Worm (Caenorhabditis elegans): ENCODE data around the gene F31E3.12.

The F31E3.12 gene

DNA sequence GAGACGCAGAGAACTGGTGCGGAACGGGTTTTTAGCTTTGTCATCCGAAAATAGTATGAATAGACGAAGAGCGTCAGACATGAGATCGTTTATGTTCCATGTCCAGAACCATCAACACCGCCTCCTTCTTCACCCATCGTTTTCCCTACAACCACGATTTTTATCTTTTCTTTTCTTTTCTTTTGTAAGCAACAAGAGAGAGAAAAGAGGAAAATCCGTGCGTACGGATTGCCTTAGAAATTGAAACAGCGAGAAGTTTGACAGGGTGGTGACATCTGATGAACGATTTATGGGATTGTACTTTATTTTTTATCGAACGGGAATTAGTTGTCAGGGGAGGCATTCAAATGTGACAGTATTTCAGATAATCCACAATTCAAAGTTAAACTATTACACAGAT lies 23.4 kb upstream of the F31E3.12 start, which contains the start of gene abu-13:
Gene abu-13 (minus strand): TSS at position 152 of the 400 bp plus-strand sequence.
- no peak for TF ChIP-seq sea-1 (GFP tag; conservative IDR thresholded peaks at IDR 0.05)
- no peak for TF ChIP-seq tra-4 (tag; optimal IDR thresholded peaks at IDR 0.05)
- no peak for TF ChIP-seq flt-1 (GFP tag; IDR thresholded peaks at IDR 0.05)
- TF ChIP-seq pes-1 (GFP tag; IDR thresholded peaks at IDR 0.05) = no peak
- TF ChIP-seq ets-7 (tag; optimal IDR thresholded peaks at IDR 0.05) = no peak
- TF ChIP-seq hnd-1 (tag; optimal IDR thresholded peaks at IDR 0.05) = no peak
- TF ChIP-seq tbx-37 (GFP tag; conservative IDR thresholded peaks at IDR 0.05) = no peak
- TF ChIP-seq tbx-11 (GFP tag; IDR thresholded peaks at IDR 0.05) = no peak
- no peak for TF ChIP-seq ceh-36 (tag; optimal IDR thresholded peaks at IDR 0.05)
- no peak for TF ChIP-seq ceh-13 (GFP tag; optimal IDR thresholded peaks at IDR 0.05)
- no peak for TF ChIP-seq F13C5.2 (tag; optimal IDR thresholded peaks at IDR 0.05)
- no peak for TF ChIP-seq hmg-4 (GFP tag; optimal IDR thresholded peaks at IDR 0.05)

DNA sequence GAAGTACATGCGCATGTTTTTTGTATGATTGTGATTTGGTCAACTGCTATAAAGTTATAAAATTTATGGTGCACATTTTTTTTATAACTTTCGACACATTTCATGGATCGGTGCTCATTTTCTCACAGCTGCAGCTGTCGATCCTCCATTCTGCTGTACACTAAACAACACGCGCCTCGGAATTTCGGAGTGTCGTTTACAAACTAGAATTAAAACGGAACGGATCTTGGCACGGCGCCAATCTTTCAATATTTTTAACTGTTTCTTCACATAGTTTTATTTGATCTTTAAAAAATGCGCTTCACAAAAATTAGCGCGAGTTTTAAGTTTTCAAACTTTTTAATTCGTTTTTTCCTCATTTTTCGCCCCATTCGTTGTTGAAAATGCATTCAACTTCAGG lies 22.8 kb upstream of the F31E3.12 start, which contains the start of gene let-711:
Gene let-711 (plus strand): TSS at position 337 of the 400 bp plus-strand sequence.
- no peak for TF ChIP-seq tra-4 (tag; optimal IDR thresholded peaks at IDR 0.05)
- TF ChIP-seq hnd-1 (tag; optimal IDR thresholded peaks at IDR 0.05) = no peak
- no peak for TF ChIP-seq hmbx-1 (tag; optimal IDR thresholded peaks at IDR 0.05)
- no peak for TF ChIP-seq F13C5.2 (tag; optimal IDR thresholded peaks at IDR 0.05)
- no peak for TF ChIP-seq ceh-13 (GFP tag; optimal IDR thresholded peaks at IDR 0.05)
- no peak for TF ChIP-seq flt-1 (GFP tag; IDR thresholded peaks at IDR 0.05)
- no peak for TF ChIP-seq ceh-36 (tag; optimal IDR thresholded peaks at IDR 0.05)
- no peak for TF ChIP-seq pes-1 (GFP tag; IDR thresholded peaks at IDR 0.05)
- no peak for TF ChIP-seq sea-1 (GFP tag; conservative IDR thresholded peaks at IDR 0.05)
- TF ChIP-seq ets-7 (tag; optimal IDR thresholded peaks at IDR 0.05) = no peak
- TF ChIP-seq scrt-1 (GFP tag; IDR thresholded peaks at IDR 0.05) = no peak
- no peak for TF ChIP-seq B0310.2 (tag; optimal IDR thresholded peaks at IDR 0.05)
- TF ChIP-seq tbx-11 (GFP tag; IDR thresholded peaks at IDR 0.05) = no peak
- no peak for TF ChIP-seq tbx-37 (GFP tag; conservative IDR thresholded peaks at IDR 0.05)
- no peak for TF ChIP-seq hmg-4 (GFP tag; optimal IDR thresholded peaks at IDR 0.05)
- TF ChIP-seq ama-1 (optimal IDR thresholded peaks at IDR 0.05) = no peak

DNA sequence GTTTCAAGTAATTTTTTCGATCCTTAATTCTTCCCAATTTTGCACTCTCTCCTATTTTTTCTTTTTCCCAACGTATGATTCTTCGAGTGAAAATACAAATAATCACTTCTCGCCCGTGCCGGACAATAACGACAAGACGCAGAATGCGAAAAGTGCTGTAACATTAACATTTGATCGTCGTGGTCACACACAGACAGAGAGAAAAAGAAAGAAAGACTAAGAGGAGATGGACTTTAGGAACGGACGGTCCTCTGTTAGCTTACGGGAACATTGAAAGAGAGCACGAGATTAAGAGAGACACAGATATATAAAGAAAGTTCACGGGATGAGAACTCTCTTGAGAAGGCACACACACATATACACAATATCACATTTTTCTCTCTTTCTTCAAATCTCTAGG lies 21.3 kb upstream of the F31E3.12 start:
- TF ChIP-seq tbx-37 (GFP tag; conservative IDR thresholded peaks at IDR 0.05) (no peak), sea-1 (GFP tag; conservative IDR thresholded peaks at IDR 0.05) (no peak)

DNA sequence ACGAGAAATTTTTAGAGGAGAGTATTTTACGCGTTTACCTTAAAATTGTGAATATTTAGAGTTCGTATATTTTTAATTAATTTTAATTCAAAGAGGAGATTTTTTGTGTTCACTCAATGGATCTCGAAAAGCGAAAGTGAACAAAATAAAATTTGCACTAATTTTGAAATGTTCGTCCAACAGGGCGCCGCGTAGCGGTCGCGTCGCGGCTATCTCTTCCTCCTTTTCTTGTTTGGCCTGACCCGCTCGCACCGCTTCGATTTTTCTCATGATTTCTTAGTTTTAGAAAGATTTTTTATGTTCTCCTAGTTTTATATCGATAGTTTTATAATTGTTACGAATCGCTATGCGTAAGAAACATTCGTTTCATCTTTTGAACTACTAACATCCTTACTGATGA lies 17.8 kb upstream of the F31E3.12 start:
- TF ChIP-seq B0310.2 (tag; optimal IDR thresholded peaks at IDR 0.05) = no peak
- TF ChIP-seq tra-4 (tag; optimal IDR thresholded peaks at IDR 0.05) = no peak
- TF ChIP-seq pes-1 (GFP tag; IDR thresholded peaks at IDR 0.05) = no peak
- no peak for TF ChIP-seq ama-1 (optimal IDR thresholded peaks at IDR 0.05)
- TF ChIP-seq tbx-11 (GFP tag; IDR thresholded peaks at IDR 0.05) = no peak
- TF ChIP-seq sea-1 (GFP tag; conservative IDR thresholded peaks at IDR 0.05) = no peak
- no peak for TF ChIP-seq ceh-36 (tag; optimal IDR thresholded peaks at IDR 0.05)

DNA sequence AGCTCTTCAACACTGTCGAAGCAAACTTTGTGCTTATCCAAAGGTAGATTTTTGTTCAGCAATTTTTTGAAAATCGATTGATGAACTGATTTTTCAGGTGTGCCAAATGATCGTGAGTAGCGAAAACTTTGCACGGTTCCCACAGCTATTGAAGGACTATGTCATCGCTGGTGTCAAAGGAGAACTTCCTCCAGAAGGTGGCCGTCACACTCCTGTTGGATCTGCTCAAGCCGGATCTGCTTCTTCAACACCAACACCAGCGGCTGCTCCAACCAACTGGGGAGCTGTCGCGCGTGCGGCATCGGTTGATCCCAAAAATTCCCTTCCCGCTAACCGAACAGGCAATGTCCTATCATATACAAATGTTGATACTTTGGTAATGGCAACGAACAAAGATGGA lies 15.8 kb upstream of the F31E3.12 start:
- TF ChIP-seq F13C5.2 (tag; optimal IDR thresholded peaks at IDR 0.05) = no peak
- no peak for TF ChIP-seq sea-1 (GFP tag; conservative IDR thresholded peaks at IDR 0.05)
- no peak for TF ChIP-seq tra-4 (tag; optimal IDR thresholded peaks at IDR 0.05)
- no peak for TF ChIP-seq hmbx-1 (tag; optimal IDR thresholded peaks at IDR 0.05)
- TF ChIP-seq flt-1 (GFP tag; IDR thresholded peaks at IDR 0.05) = no peak
- no peak for TF ChIP-seq pes-1 (GFP tag; IDR thresholded peaks at IDR 0.05)
- TF ChIP-seq ceh-36 (tag; optimal IDR thresholded peaks at IDR 0.05) = no peak
- TF ChIP-seq scrt-1 (GFP tag; IDR thresholded peaks at IDR 0.05) = no peak
- TF ChIP-seq B0310.2 (tag; optimal IDR thresholded peaks at IDR 0.05) = no peak
- no peak for TF ChIP-seq tbx-37 (GFP tag; conservative IDR thresholded peaks at IDR 0.05)
- no peak for TF ChIP-seq ets-7 (tag; optimal IDR thresholded peaks at IDR 0.05)

DNA sequence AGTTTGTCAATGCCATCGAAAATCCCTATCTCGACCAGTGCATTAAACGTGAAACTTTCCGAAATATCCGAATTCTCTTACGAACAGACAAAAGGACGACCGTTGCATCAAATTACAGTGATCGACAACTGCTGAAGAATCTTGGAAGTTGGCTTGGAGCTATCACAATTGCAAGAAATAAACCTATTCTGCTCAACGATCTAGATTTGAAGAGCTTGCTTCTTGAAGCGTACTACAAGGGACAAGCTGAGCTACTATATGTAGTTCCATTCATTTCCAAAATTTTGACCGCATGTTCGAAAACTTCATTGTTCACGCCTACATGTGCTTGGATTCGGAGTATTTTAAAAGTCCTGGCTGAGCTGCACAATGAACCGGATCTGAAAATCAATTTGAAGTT lies 15.2 kb upstream of the F31E3.12 start:
- TF ChIP-seq hmbx-1 (tag; optimal IDR thresholded peaks at IDR 0.05) = no peak
- TF ChIP-seq tra-4 (tag; optimal IDR thresholded peaks at IDR 0.05) = no peak
- TF ChIP-seq tbx-37 (GFP tag; conservative IDR thresholded peaks at IDR 0.05) = no peak
- TF ChIP-seq ceh-13 (GFP tag; optimal IDR thresholded peaks at IDR 0.05) = no peak
- no peak for TF ChIP-seq tbx-11 (GFP tag; IDR thresholded peaks at IDR 0.05)
- no peak for TF ChIP-seq B0310.2 (tag; optimal IDR thresholded peaks at IDR 0.05)
- no peak for TF ChIP-seq flt-1 (GFP tag; IDR thresholded peaks at IDR 0.05)
- TF ChIP-seq ceh-36 (tag; optimal IDR thresholded peaks at IDR 0.05) = no peak
- no peak for TF ChIP-seq scrt-1 (GFP tag; IDR thresholded peaks at IDR 0.05)
- no peak for TF ChIP-seq sea-1 (GFP tag; conservative IDR thresholded peaks at IDR 0.05)
- no peak for TF ChIP-seq hnd-1 (tag; optimal IDR thresholded peaks at IDR 0.05)
- no peak for TF ChIP-seq hmg-4 (GFP tag; optimal IDR thresholded peaks at IDR 0.05)
- no peak for TF ChIP-seq ets-7 (tag; optimal IDR thresholded peaks at IDR 0.05)

DNA sequence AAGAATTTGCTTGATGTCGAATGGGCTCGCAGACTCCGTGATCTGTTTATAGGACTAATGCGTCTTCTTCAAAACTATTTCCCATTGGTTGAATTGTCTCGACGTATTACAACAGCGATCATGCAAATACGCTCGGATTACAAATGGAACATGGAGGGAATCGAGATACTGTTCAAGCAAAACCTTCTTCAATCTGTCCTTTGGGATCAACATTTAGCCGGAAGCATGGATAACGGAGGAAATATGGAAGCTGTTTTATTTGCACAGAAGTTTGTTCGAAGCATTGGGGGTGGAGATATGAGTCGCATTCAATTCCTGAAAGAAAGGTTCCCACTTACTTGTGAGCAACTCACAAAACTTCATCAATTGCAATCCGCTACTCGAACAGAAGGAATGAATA lies 13.4 kb upstream of the F31E3.12 start:
- TF ChIP-seq tra-4 (tag; optimal IDR thresholded peaks at IDR 0.05) (no peak), tbx-37 (GFP tag; conservative IDR thresholded peaks at IDR 0.05) (no peak), scrt-1 (GFP tag; IDR thresholded peaks at IDR 0.05) (no peak), ceh-36 (tag; optimal IDR thresholded peaks at IDR 0.05) (no peak), tbx-11 (GFP tag; IDR thresholded peaks at IDR 0.05) (no peak), ets-7 (tag; optimal IDR thresholded peaks at IDR 0.05) (no peak), hmbx-1 (tag; optimal IDR thresholded peaks at IDR 0.05) (no peak), pes-1 (GFP tag; IDR thresholded peaks at IDR 0.05) (no peak), hmg-4 (GFP tag; optimal IDR thresholded peaks at IDR 0.05) (no peak), flt-1 (GFP tag; IDR thresholded peaks at IDR 0.05) (no peak)

DNA sequence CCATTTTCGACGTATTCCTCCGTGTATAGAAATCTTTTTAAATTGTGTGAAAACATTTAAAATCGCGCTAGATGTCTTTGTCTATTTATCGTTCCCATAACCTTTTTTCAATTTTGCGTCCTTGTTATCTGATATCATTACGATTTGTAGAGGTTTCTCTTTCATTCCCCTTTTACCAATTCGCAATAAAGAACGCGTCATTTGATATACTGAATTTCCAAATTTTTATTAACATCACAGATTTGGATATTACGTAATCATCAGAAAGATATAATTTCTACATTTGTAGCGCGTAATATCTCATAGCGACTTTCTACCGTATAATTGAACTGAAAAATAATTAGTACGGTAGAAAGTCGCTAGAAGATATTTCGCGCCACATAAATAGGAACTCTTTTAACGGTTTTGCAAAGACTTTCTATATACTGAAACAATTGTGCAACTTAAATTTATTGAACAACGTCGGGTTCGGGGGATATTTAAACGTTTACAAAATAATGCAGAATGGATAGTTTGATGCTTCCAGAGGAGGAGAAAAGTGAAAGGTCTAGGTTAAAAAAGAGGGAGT lies 10.4 kb upstream of the F31E3.12 start:
- TF ChIP-seq hmbx-1 (tag; optimal IDR thresholded peaks at IDR 0.05) (no peak), ets-7 (tag; optimal IDR thresholded peaks at IDR 0.05) (no peak), ceh-13 (GFP tag; optimal IDR thresholded peaks at IDR 0.05) (no peak), tbx-11 (GFP tag; IDR thresholded peaks at IDR 0.05) (no peak), ama-1 (optimal IDR thresholded peaks at IDR 0.05) (no peak)

All from whole organism, early embryonic.